Fruit fly (Drosophila melanogaster) whole organism, prepupa: ENCODE data around the gene ATPsynCF6.

Source experiments
- CG11902 ChIP-seq: fragments of 200-800 bp; sonication (Bioruptor generic); optimal IDR thresholded peaks from 3 replicates; lab custom pipeline; 2016; ENCODE audit warnings: missing biosample characterization, missing genetic modification characterization
- CG31627 ChIP-seq: fragments of 200-800 bp; sonication (Bioruptor generic); optimal IDR thresholded peaks from 3 replicates; lab custom pipeline; 2016; ENCODE audit warnings: missing biosample characterization, missing genetic modification characterization
- Ets21C ChIP-seq: fragments of 200-800 bp; sonication (Bioruptor generic); optimal IDR thresholded peaks from 3 replicates; lab custom pipeline; 2016; ENCODE audit warnings: missing biosample characterization, missing genetic modification characterization
- Lpt ChIP-seq: fragments of 200-800 bp; sonication (Bioruptor generic); optimal IDR thresholded peaks from 3 replicates; lab custom pipeline; 2016; ENCODE audit warnings: missing biosample characterization, missing genetic modification characterization
- fd85E ChIP-seq: fragments of 200-800 bp; sonication (Bioruptor generic); optimal IDR thresholded peaks from 3 replicates; lab custom pipeline; 2016; ENCODE audit warnings: missing biosample characterization, missing genetic modification characterization

DNA sequence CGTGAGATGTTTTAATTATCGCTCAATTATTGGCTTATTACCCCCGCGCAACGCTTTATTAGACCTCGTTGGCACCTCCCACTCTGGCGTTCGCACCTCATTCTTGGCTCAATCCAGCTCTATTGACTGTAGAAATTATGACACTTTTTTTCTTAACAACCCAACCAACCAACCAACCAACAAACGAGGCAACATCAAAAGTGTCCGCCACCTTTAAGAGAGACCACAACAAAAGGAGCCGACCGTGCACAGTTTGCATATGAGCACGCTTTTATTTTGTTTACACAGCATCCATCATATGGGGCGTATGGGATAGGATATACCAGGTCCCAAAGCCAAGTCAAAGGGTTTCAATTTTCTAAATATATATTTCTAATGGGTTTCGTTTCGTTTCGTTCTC is 15.2 kb downstream of the ATPsynCF6 start:
- TF ChIP-seq Lpt (GFP tag; lab: Kevin White, UChicago) (no peak), CG11902 (GFP tag; lab: Kevin White, UChicago) (no peak), fd85E (no peak), CG31627 (GFP tag; lab: Kevin White, UChicago) (no peak), Ets21C (GFP tag; lab: Kevin White, UChicago) (no peak)
